Fruit fly (Drosophila melanogaster) whole organism, larva: ENCODE results near the gene Rcc1.

Experiments used
- noc ChIP-seq: fragments of 200-800 bp; sonication (Bioruptor generic); optimal IDR thresholded peaks from 3 replicates; lab custom pipeline; 2019; ENCODE audit warnings: missing biosample characterization, mild to moderate bottlenecking, missing genetic modification characterization, moderate library complexity

Gene Rcc1

dm6 chr3L:5932363-5932914 lies at the start of gene Rcc1:
Rcc1 (minus strand) TSS chr3L:5932773.
- no peak for TF ChIP-seq noc (tag; lab: Kevin White, UChicago)

dm6 chr3L:5980552-5981351 lies 48.2 kb upstream of the Rcc1 start:
- TF ChIP-seq noc (tag; lab: Kevin White, UChicago): no peak

dm6 chr3L:5980120-5980519 lies 47.5 kb upstream of the Rcc1 start:
- TF ChIP-seq noc (tag; lab: Kevin White, UChicago): no peak

dm6 chr3L:5979460-5979859 lies 46.9 kb upstream of the Rcc1 start:
- no peak for TF ChIP-seq noc (tag; lab: Kevin White, UChicago)

dm6 chr3L:5976121-5976906 lies 43.7 kb upstream of the Rcc1 start:
- TF ChIP-seq noc (tag; lab: Kevin White, UChicago): no peak

dm6 chr3L:5975785-5976120 lies 43.2 kb upstream of the Rcc1 start, which contains the start of gene CG10479:
CG10479 (minus strand) TSS chr3L:5976007.
- TF ChIP-seq noc (tag; lab: Kevin White, UChicago): no peak

- no peak for TF ChIP-seq noc (tag; lab: Kevin White, UChicago)
Measured at dm6 chr3L:5974575-5975421, 42.2 kb upstream of the Rcc1 start.

- TF ChIP-seq noc (tag; lab: Kevin White, UChicago): no peak
Measured at dm6 chr3L:5971440-5971839, 38.9 kb upstream of the Rcc1 start.

dm6 chr3L:5970169-5970568 lies 37.6 kb upstream of the Rcc1 start:
- TF ChIP-seq noc (tag; lab: Kevin White, UChicago): no peak

- no peak for TF ChIP-seq noc (tag; lab: Kevin White, UChicago)
Measured at dm6 chr3L:5969122-5969521, 36.5 kb upstream of the Rcc1 start.

- no peak for TF ChIP-seq noc (tag; lab: Kevin White, UChicago)
Measured at dm6 chr3L:5968695-5969094, 36.1 kb upstream of the Rcc1 start.

- TF ChIP-seq noc (tag; lab: Kevin White, UChicago): no peak
Measured at dm6 chr3L:5966850-5967418, 34.4 kb upstream of the Rcc1 start.

- TF ChIP-seq noc (tag; lab: Kevin White, UChicago): no peak
Measured at dm6 chr3L:5964399-5964798, 31.8 kb upstream of the Rcc1 start.

- TF ChIP-seq noc (tag; lab: Kevin White, UChicago): no peak
Measured at dm6 chr3L:5958117-5958516, 25.5 kb upstream of the Rcc1 start.

dm6 chr3L:5957163-5957562 lies 24.6 kb upstream of the Rcc1 start:
- no peak for TF ChIP-seq noc (tag; lab: Kevin White, UChicago)
